Fruit fly (Drosophila melanogaster): ENCODE measurements around the gene Cdk8.

Cdk8 gene

dm6 chr3L:9838534-9838933, at the start of gene Cdk8 (continued):
- no peak for TF ChIP-seq Nf-YB (GFP tag; optimal IDR thresholded peaks at IDR 0.05)
- no peak for TF ChIP-seq psq (GFP tag; optimal IDR thresholded peaks at IDR 0.05)
- peak; percentile 21 for TF ChIP-seq NfI (GFP tag; optimal IDR thresholded peaks at IDR 0.05)
- no peak for TF ChIP-seq nau (GFP tag; optimal IDR thresholded peaks at IDR 0.05)
- no peak for TF ChIP-seq dan (GFP tag; IDR thresholded peaks at IDR 0.05)
- no peak for TF ChIP-seq disco-r (GFP tag; optimal IDR thresholded peaks at IDR 0.05)
- TF ChIP-seq ftz-f1 (GFP tag; optimal IDR thresholded peaks at IDR 0.05) = no peak
- no peak for TF ChIP-seq Usf (GFP tag; optimal IDR thresholded peaks at IDR 0.05)
- TF ChIP-seq klu (GFP tag; IDR thresholded peaks at IDR 0.05) = no peak
- TF ChIP-seq CG4617 (GFP tag; optimal IDR thresholded peaks at IDR 0.05; ENCODE audit: borderline replicate concordance) = peak; percentile 4
- no peak for TF ChIP-seq CG16815 (GFP tag; optimal IDR thresholded peaks at IDR 0.05)
- no peak for TF ChIP-seq Hr51 (GFP tag; optimal IDR thresholded peaks at IDR 0.05)
- TF ChIP-seq CG12659 (GFP tag; optimal IDR thresholded peaks at IDR 0.05) = peak; percentile 60
- TF ChIP-seq CG3995 (GFP tag; optimal IDR thresholded peaks at IDR 0.05) = no peak
- no peak for TF ChIP-seq Opbp (GFP tag; IDR thresholded peaks at IDR 0.05; ENCODE audit: partially characterized antibody)
- TF ChIP-seq CG2129 (GFP tag; IDR thresholded peaks at IDR 0.05; ENCODE audit: partially characterized antibody) = no peak
- TF ChIP-seq bsh (GFP tag; optimal IDR thresholded peaks at IDR 0.05) = peak in 1 of 2 experiments; percentile 47
- no peak for TF ChIP-seq fru (optimal IDR thresholded peaks at IDR 0.05)
- no peak for TF ChIP-seq peb (GFP tag; IDR thresholded peaks at IDR 0.05)
- TF ChIP-seq CG8924 (tag; optimal IDR thresholded peaks at IDR 0.05) = no peak
- no peak for TF ChIP-seq CG10543 (GFP tag; optimal IDR thresholded peaks at IDR 0.05)
- no peak for TF ChIP-seq CG34224 (GFP tag; IDR thresholded peaks at IDR 0.05; ENCODE audit: partially characterized antibody)
- TF ChIP-seq CG17612 (GFP tag; IDR thresholded peaks at IDR 0.05) = no peak
- no peak for TF ChIP-seq CG3065 (GFP tag; optimal IDR thresholded peaks at IDR 0.05)
- TF ChIP-seq pros (GFP tag; optimal IDR thresholded peaks at IDR 0.05) = no peak
- peak; percentile 45 for TF ChIP-seq HmgZ (tag; optimal IDR thresholded peaks at IDR 0.05)
- no peak for TF ChIP-seq CG6654 (GFP tag; optimal IDR thresholded peaks at IDR 0.05)
- TF ChIP-seq dpn (GFP tag; optimal IDR thresholded peaks at IDR 0.05) = peak in 1 of 2 experiments; percentile 57
- peak; percentile 40; the same call in 1 of the 2 replicates for TF ChIP-seq Atf6 (GFP tag; IDR thresholded peaks at IDR 0.05)
- TF ChIP-seq lbe (GFP tag; optimal IDR thresholded peaks at IDR 0.05) = no peak
- TF ChIP-seq CG17568 (GFP tag; optimal IDR thresholded peaks at IDR 0.05) = no peak
- TF ChIP-seq nerfin-2 (GFP tag; IDR thresholded peaks at IDR 0.05; ENCODE audit: partially characterized antibody) = no peak
- TF ChIP-seq mirr (GFP tag; optimal IDR thresholded peaks at IDR 0.05) = no peak
- no peak for TF ChIP-seq CG3726 (GFP tag; IDR thresholded peaks at IDR 0.05)
- TF ChIP-seq stc (GFP tag; IDR thresholded peaks at IDR 0.05) = peak; percentile 18; the same call in 1 of the 2 replicates
- no peak for TF ChIP-seq CG6854 (GFP tag; optimal IDR thresholded peaks at IDR 0.05)
- no peak for TF ChIP-seq salm (tag; optimal IDR thresholded peaks at IDR 0.05)
- peak; percentile 8 for TF ChIP-seq vfl (GFP tag; optimal IDR thresholded peaks at IDR 0.05)
- no peak for TF ChIP-seq CG17912 (GFP tag; optimal IDR thresholded peaks at IDR 0.05)
- peak; percentile 24 for TF ChIP-seq Dek (tag; optimal IDR thresholded peaks at IDR 0.05)
- no peak for TF ChIP-seq onecut (GFP tag; IDR thresholded peaks at IDR 0.05)
- TF ChIP-seq CG10209 (GFP tag; optimal IDR thresholded peaks at IDR 0.05) = no peak
- no peak for TF ChIP-seq CG1603 (tag; optimal IDR thresholded peaks at IDR 0.05)
- no peak for TF ChIP-seq CG15011 (GFP tag; optimal IDR thresholded peaks at IDR 0.05)
- no peak for TF ChIP-seq NC2β (GFP tag; optimal IDR thresholded peaks at IDR 0.05)
- TF ChIP-seq chinmo (GFP tag; IDR thresholded peaks at IDR 0.05; ENCODE audit: partially characterized antibody) = no peak
- no peak for TF ChIP-seq fd102C (GFP tag; optimal IDR thresholded peaks at IDR 0.05)
- no peak for TF ChIP-seq al (GFP tag; IDR thresholded peaks at IDR 0.05)
- TF ChIP-seq inv (GFP tag; IDR thresholded peaks at IDR 0.05; ENCODE audit: partially characterized antibody) = no peak
- TF ChIP-seq CG13894 (tag; optimal IDR thresholded peaks at IDR 0.05) = no peak

Data from whole organism, embryonic.